Fruit fly (Drosophila melanogaster): Measurements from ENCODE around the gene CG11586.

Gene CG11586

dm6 chr3L:4225647-4226470 lies 36.4 kb downstream of the CG11586 start (continued):
- TF ChIP-seq ara (GFP tag; IDR thresholded peaks at IDR 0.05) (no peak), CG11696 (GFP tag; IDR thresholded peaks at IDR 0.05) (no peak), sima (GFP tag; optimal IDR thresholded peaks at IDR 0.05) (no peak), gem (tag; optimal IDR thresholded peaks at IDR 0.05) (no peak), CG12942 (GFP tag; optimal IDR thresholded peaks at IDR 0.05) (no peak), onecut (GFP tag; IDR thresholded peaks at IDR 0.05) (no peak), ttk (GFP tag; IDR thresholded peaks at IDR 0.05) (no peak), sd (tag; optimal IDR thresholded peaks at IDR 0.05) (peak; percentile 75), Hr39 (optimal IDR thresholded peaks at IDR 0.05) (no peak), CG7556 (GFP tag; optimal IDR thresholded peaks at IDR 0.05) (no peak), ERR (GFP tag; optimal IDR thresholded peaks at IDR 0.05) (no peak), CG31365 (tag; optimal IDR thresholded peaks at IDR 0.05) (no peak), jigr1 (GFP tag; IDR thresholded peaks at IDR 0.05) (no peak), CG12219 (GFP tag; optimal IDR thresholded peaks at IDR 0.05) (no peak), CG1647 (GFP tag; optimal IDR thresholded peaks at IDR 0.05) (no peak), CG14860 (GFP tag; IDR thresholded peaks at IDR 0.05; ENCODE audit: partially characterized antibody) (no peak), Atf6 (GFP tag; IDR thresholded peaks at IDR 0.05) (no peak), klu (GFP tag; IDR thresholded peaks at IDR 0.05) (no peak), CG4424 (GFP tag; optimal IDR thresholded peaks at IDR 0.05) (no peak), CG15479 (GFP tag; optimal IDR thresholded peaks at IDR 0.05) (no peak), Gsc (GFP tag; IDR thresholded peaks at IDR 0.05) (no peak), kay (GFP tag; optimal IDR thresholded peaks at IDR 0.05) (no peak), Oli (tag; optimal IDR thresholded peaks at IDR 0.05) (no peak), CG9727 (GFP tag; optimal IDR thresholded peaks at IDR 0.05) (no peak), Dll (GFP tag; IDR thresholded peaks at IDR 0.05; ENCODE audit: partially characterized antibody) (no peak), nerfin-1 (tag; optimal IDR thresholded peaks at IDR 0.05) (no peak), bsh (GFP tag; optimal IDR thresholded peaks at IDR 0.05) (no peak), sr (GFP tag; IDR thresholded peaks at IDR 0.05) (peak; percentile 82; the same call in 2 of the 3 replicates), Adf1 (GFP tag; IDR thresholded peaks at IDR 0.05) (no peak), CG18599 (GFP tag; optimal IDR thresholded peaks at IDR 0.05) (no peak), vnd (GFP tag; IDR thresholded peaks at IDR 0.05; ENCODE audit: partially characterized antibody) (no peak), ham (GFP tag; IDR thresholded peaks at IDR 0.05) (no peak), Doc2 (GFP tag; IDR thresholded peaks at IDR 0.05) (no peak), CG10543 (GFP tag; optimal IDR thresholded peaks at IDR 0.05) (peak; percentile 14), CG6689 (GFP tag; IDR thresholded peaks at IDR 0.05) (no peak), jumu (GFP tag; optimal IDR thresholded peaks at IDR 0.05) (no peak), Antp (GFP tag; optimal IDR thresholded peaks at IDR 0.05) (no peak), CG17359 (tag; optimal IDR thresholded peaks at IDR 0.05) (no peak), CG1529 (GFP tag; optimal IDR thresholded peaks at IDR 0.05) (no peak), CG10321 (GFP tag; IDR thresholded peaks at IDR 0.05) (no peak), eve (GFP tag; optimal IDR thresholded peaks at IDR 0.05) (no peak), CG14441 (GFP tag; IDR thresholded peaks at IDR 0.05) (no peak), trem (tag; optimal IDR thresholded peaks at IDR 0.05) (no peak), chif (GFP tag; optimal IDR thresholded peaks at IDR 0.05) (no peak), Hr78 (GFP tag; optimal IDR thresholded peaks at IDR 0.05) (peak in 1 of 2 experiments; percentile 82), trh (GFP tag; optimal IDR thresholded peaks at IDR 0.05) (no peak), CG32767 (GFP tag; IDR thresholded peaks at IDR 0.05) (no peak), Hand (GFP tag; optimal IDR thresholded peaks at IDR 0.05) (no peak), CG8290 (GFP tag; optimal IDR thresholded peaks at IDR 0.05) (no peak), CG8290 (tag; optimal IDR thresholded peaks at IDR 0.05) (peak in 1 of 2 experiments; percentile 8), CG1603 (tag; optimal IDR thresholded peaks at IDR 0.05) (no peak)

Data from whole organism, embryonic.